Worm (Caenorhabditis elegans): ENCODE measurements around the gene F59A6.10.

F59A6.10 gene

DNA sequence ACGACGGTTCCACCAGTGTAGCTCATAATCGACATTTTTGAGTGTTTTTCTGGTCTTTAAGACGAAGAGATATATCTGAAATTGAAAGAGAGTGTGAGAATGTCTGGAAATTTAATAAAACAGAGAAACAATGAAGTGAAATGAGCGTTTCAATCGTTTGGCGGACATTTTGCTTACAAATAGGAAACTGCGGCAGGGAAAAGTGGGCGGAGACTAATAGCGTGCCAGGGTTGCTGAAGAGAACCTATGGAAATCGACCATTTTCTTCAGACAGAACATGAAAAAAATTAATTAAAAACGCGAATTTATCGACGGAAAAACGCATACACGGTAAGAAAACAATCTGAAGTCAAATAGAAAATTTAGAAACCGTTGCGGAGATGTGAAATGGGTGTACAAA, 48.4 kb upstream of the F59A6.10 start, which contains the start of gene pbs-3 (continued):
- TF ChIP-seq mdt-29 (GFP tag; IDR thresholded peaks at IDR 0.05) (no peak), daf-8 (GFP tag; IDR thresholded peaks at IDR 0.05) (no peak), nhr-48 (tag; optimal IDR thresholded peaks at IDR 0.05) (no peak), nhr-6 (tag; optimal IDR thresholded peaks at IDR 0.05) (peak; percentile 82), dmd-6 (GFP tag; IDR thresholded peaks at IDR 0.05) (no peak; the same call in 1 of the 2 replicates), ZK546.5 (tag; optimal IDR thresholded peaks at IDR 0.05) (no peak), lin-13 (GFP tag; optimal IDR thresholded peaks at IDR 0.05) (peak; percentile 58), nhr-11 (tag; optimal IDR thresholded peaks at IDR 0.05) (peak; percentile 50), T20F7.1 (GFP tag; optimal IDR thresholded peaks at IDR 0.05) (no peak), egl-43 (GFP tag; IDR thresholded peaks at IDR 0.05) (no peak), daf-19 (GFP tag; conservative IDR thresholded peaks at IDR 0.05) (no peak), daf-16 (GFP tag; optimal IDR thresholded peaks at IDR 0.05) (no peak), daf-16 (tag; optimal IDR thresholded peaks at IDR 0.05) (peak; percentile 35), ZK337.2 (GFP tag; IDR thresholded peaks at IDR 0.05) (no peak), egl-27 (tag; optimal IDR thresholded peaks at IDR 0.05) (no peak), unc-130 (GFP tag; optimal IDR thresholded peaks at IDR 0.05) (peak; percentile 83), F49E8.2 (tag; optimal IDR thresholded peaks at IDR 0.05; ENCODE audit: borderline replicate concordance) (no peak), ama-1 (optimal IDR thresholded peaks at IDR 0.05) (peak; percentile 66), ceh-62 (tag; optimal IDR thresholded peaks at IDR 0.05) (no peak), hmg-1.1 (GFP tag; IDR thresholded peaks at IDR 0.05) (peak; percentile 43; the same call in 1 of the 2 replicates), pqm-1 (tag; optimal IDR thresholded peaks at IDR 0.05) (no peak), attf-4 (tag; optimal IDR thresholded peaks at IDR 0.05) (no peak), rbr-2 (tag; optimal IDR thresholded peaks at IDR 0.05) (peak; percentile 2), lir-3 (tag; optimal IDR thresholded peaks at IDR 0.05) (no peak), madf-5 (GFP tag; IDR thresholded peaks at IDR 0.05) (0 out of 4 replicates have a peak, but pooled peaks of 1 of the 2 experiments have one; percentile 46), hif-1 (tag; optimal IDR thresholded peaks at IDR 0.05) (peak in 1 of 2 experiments; percentile 68), duxl-1 (tag; optimal IDR thresholded peaks at IDR 0.05; ENCODE audit: poor library complexity) (no peak), ceh-44 (GFP tag; IDR thresholded peaks at IDR 0.05) (no peak), unc-62 (GFP tag; optimal IDR thresholded peaks at IDR 0.05 in 1 of 2) (peak in 1 of 2 experiments; percentile 82), unc-62 (tag; optimal IDR thresholded peaks at IDR 0.05) (no peak), gei-8 (GFP tag; optimal IDR thresholded peaks at IDR 0.05) (no peak)

DNA sequence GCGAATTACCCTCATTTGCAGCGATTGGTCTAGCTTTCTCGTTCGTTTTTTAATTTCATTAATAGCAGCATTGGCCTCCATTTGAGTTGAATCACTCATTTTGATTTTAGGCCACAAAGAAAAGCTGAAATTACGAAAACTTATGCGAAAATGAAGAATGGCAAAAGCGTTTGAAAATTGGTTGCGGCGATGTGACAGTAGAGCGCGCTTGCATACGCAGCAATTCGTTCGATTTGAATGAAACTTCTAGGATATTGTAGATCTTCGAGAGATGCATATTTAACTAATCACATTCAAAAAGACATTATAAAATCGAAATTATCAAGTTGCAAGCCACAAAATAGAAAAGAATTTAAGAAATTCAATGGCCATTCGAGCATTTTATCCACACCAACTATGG, 44.0 kb upstream of the F59A6.10 start, which contains the start of gene ulp-2:
Gene ulp-2, minus strand, starts transcription at position 158 of the 400 bp plus-strand sequence.
- TF ChIP-seq aha-1 (tag), result peak; percentile 96
- TF ChIP-seq dpl-1 (GFP tag; optimal IDR thresholded peaks at IDR 0.05), result peak; percentile 14
- TF ChIP-seq duxl-1 (tag; optimal IDR thresholded peaks at IDR 0.05; ENCODE audit: poor library complexity), result no peak
- TF ChIP-seq lsy-2 (tag; optimal IDR thresholded peaks at IDR 0.05), result peak in 1 of 2 experiments; percentile 53
- no peak for TF ChIP-seq mxl-2 (GFP tag; conservative IDR thresholded peaks at IDR 0.05)

ce11 chrII:4960690-4961089, 43.1 kb upstream of the F59A6.10 start:
- TF ChIP-seq ceh-82 (tag; optimal IDR thresholded peaks at IDR 0.05) (no peak), dve-1 (tag; optimal IDR thresholded peaks at IDR 0.05; ENCODE audit: insufficient read depth) (peak; percentile 50), zag-1 (tag; optimal IDR thresholded peaks at IDR 0.05) (no peak), gei-8 (GFP tag; optimal IDR thresholded peaks at IDR 0.05) (no peak), F44E2.7 (GFP tag; IDR thresholded peaks at IDR 0.05) (no peak), pqm-1 (tag; optimal IDR thresholded peaks at IDR 0.05) (peak; percentile 33), daf-16 (GFP tag; optimal IDR thresholded peaks at IDR 0.05) (no peak), daf-16 (tag; optimal IDR thresholded peaks at IDR 0.05) (peak; percentile 46), mxl-2 (GFP tag; conservative IDR thresholded peaks at IDR 0.05) (no peak), nhr-77 (tag; optimal IDR thresholded peaks at IDR 0.05) (peak; percentile 31), hlh-11 (tag; optimal IDR thresholded peaks at IDR 0.05) (peak; percentile 30), lin-15B (tag; optimal IDR thresholded peaks at IDR 0.05) (no peak), nhr-28 (tag; optimal IDR thresholded peaks at IDR 0.05) (peak; percentile 83), dmd-6 (GFP tag; IDR thresholded peaks at IDR 0.05) (peak; percentile 42; the same call in 1 of the 2 replicates), ctbp-1 (GFP tag; IDR thresholded peaks at IDR 0.05) (no peak)
